Worm (Caenorhabditis elegans) whole organism, L2 larva: ENCODE data around the gene C53C11.5.

Source experiments
- C34F6.9 ChIP-seq: fragments of 150-350 bp; optimal IDR thresholded peaks from 2 replicates; lab custom pipeline; 2014; ENCODE audit warnings: missing biosample characterization, missing genetic modification characterization
- R02D3.7 ChIP-seq: fragments of 150-350 bp; optimal IDR thresholded peaks from 2 replicates; lab custom pipeline; 2014; ENCODE audit warnings: missing biosample characterization, missing genetic modification characterization
- Y55F3AM.14 ChIP-seq: fragments of 200-800 bp; sonication (Bioruptor generic); optimal IDR thresholded peaks from 2 replicates; lab custom pipeline; 2018; ENCODE audit warnings: mild to moderate bottlenecking, missing genetic modification characterization, missing compliant biosample characterization
- ZK546.5 ChIP-seq: sonication (generic microtip); optimal IDR thresholded peaks from 2 replicates; lab custom pipeline; 2017; ENCODE audit warnings: missing biosample characterization, missing genetic modification characterization
- alr-1 ChIP-seq: fragments of 150-350 bp; optimal IDR thresholded peaks from 2 replicates; lab custom pipeline; 2014; ENCODE audit warnings: missing biosample characterization, missing genetic modification characterization
- aly-2 ChIP-seq: fragments of 150-350 bp; optimal IDR thresholded peaks from 2 replicates; lab custom pipeline; 2014; ENCODE audit warnings: missing biosample characterization, missing genetic modification characterization
- blmp-1 ChIP-seq: sonication (generic microtip); optimal IDR thresholded peaks from 2 replicates; lab custom pipeline; 2017; ENCODE audit warnings: missing genetic modification characterization, mild to moderate bottlenecking, missing compliant biosample characterization, antibody characterized with exemption, moderate library complexity; ENCODE audit not compliant: insufficient read depth
- ceh-16 ChIP-seq: fragments of 150-350 bp; optimal IDR thresholded peaks from 2 replicates; lab custom pipeline; 2014; ENCODE audit warnings: missing biosample characterization, missing genetic modification characterization
- crh-2 ChIP-seq: sonication (generic microtip); optimal IDR thresholded peaks from 2 replicates; lab custom pipeline; 2017; ENCODE audit warnings: missing biosample characterization, missing genetic modification characterization
- elt-3 ChIP-seq: sonication (generic microtip); optimal IDR thresholded peaks from 2 replicates; lab custom pipeline; 2017; ENCODE audit warnings: missing biosample characterization, missing genetic modification characterization
- fos-1 ChIP-seq: fragments of 150-350 bp; optimal IDR thresholded peaks from 2 replicates; lab custom pipeline; 2014; ENCODE audit warnings: missing biosample characterization, missing genetic modification characterization
- gmeb-1 ChIP-seq: fragments of 150-350 bp; optimal IDR thresholded peaks from 2 replicates; lab custom pipeline; 2014; ENCODE audit warnings: missing biosample characterization, missing genetic modification characterization
- lin-11 ChIP-seq: fragments of 150-350 bp; sonication (generic microtip); optimal IDR thresholded peaks from 2 replicates; lab custom pipeline; 2014; ENCODE audit warnings: missing biosample characterization, missing genetic modification characterization, inconsistent platforms, mixed read lengths
- lin-13 ChIP-seq: fragments of 150-350 bp; optimal IDR thresholded peaks from 2 replicates; lab custom pipeline; 2014; ENCODE audit warnings: missing biosample characterization, missing genetic modification reagents, missing genetic modification characterization
- lin-39 ChIP-seq: fragments of 150-350 bp; optimal IDR thresholded peaks from 2 replicates; lab custom pipeline; 2014; ENCODE audit warnings: missing biosample characterization, missing genetic modification reagents, missing genetic modification characterization
- lsy-2 ChIP-seq, 2 experiments: fragments of 150-350 bp in 1 of 2; sonication (generic microtip) in 1 of 2; optimal IDR thresholded peaks; 2 replicates each; lab custom pipeline; 2014 to 2017; ENCODE audit warnings: missing biosample characterization in 2 of 2, missing genetic modification characterization in 2 of 2
- mab-5 ChIP-seq: fragments of 150-350 bp; optimal IDR thresholded peaks from 2 replicates; lab custom pipeline; 2014; ENCODE audit warnings: missing biosample characterization, missing genetic modification characterization
- mdl-1 ChIP-seq, 2 experiments: fragments of 150-350 bp in 1 of 2; sonication (generic microtip) in 1 of 2; optimal IDR thresholded peaks; 2 replicates each; lab custom pipeline; 2017; ENCODE audit warnings: missing biosample characterization in 2 of 2, missing genetic modification characterization in 2 of 2
- nhr-10 ChIP-seq: sonication (generic microtip); optimal IDR thresholded peaks from 2 replicates; lab custom pipeline; 2017; ENCODE audit warnings: missing biosample characterization, missing genetic modification characterization
- nhr-12 ChIP-seq: fragments of 150-350 bp; optimal IDR thresholded peaks from 2 replicates; lab custom pipeline; 2014; ENCODE audit warnings: missing biosample characterization, missing genetic modification characterization
- nhr-129 ChIP-seq: fragments of 150-350 bp; optimal IDR thresholded peaks from 2 replicates; lab custom pipeline; 2014; ENCODE audit warnings: missing biosample characterization, missing genetic modification characterization
- nhr-237 ChIP-seq: fragments of 150-350 bp; optimal IDR thresholded peaks from 2 replicates; lab custom pipeline; 2014; ENCODE audit warnings: missing biosample characterization, missing genetic modification characterization
- nhr-25 ChIP-seq: fragments of 150-350 bp; sonication (generic microtip); optimal IDR thresholded peaks from 3 replicates; lab custom pipeline; 2014; ENCODE audit warnings: missing biosample characterization, missing genetic modification characterization
- nhr-77 ChIP-seq: fragments of 150-350 bp; optimal IDR thresholded peaks from 2 replicates; lab custom pipeline; 2014; ENCODE audit warnings: missing biosample characterization, missing genetic modification characterization
- sem-4 ChIP-seq: fragments of 150-350 bp; optimal IDR thresholded peaks from 2 replicates; lab custom pipeline; 2014; ENCODE audit warnings: missing biosample characterization, missing genetic modification reagents, missing genetic modification characterization
- skn-1 ChIP-seq: sonication (generic microtip); optimal IDR thresholded peaks from 2 replicates; lab custom pipeline; 2017; ENCODE audit warnings: missing biosample characterization, missing genetic modification characterization
- sma-3 ChIP-seq: sonication (generic microtip); optimal IDR thresholded peaks from 2 replicates; lab custom pipeline; 2016; ENCODE audit warnings: missing genetic modification reagents, missing genetic modification characterization, missing compliant biosample characterization
- sma-9 ChIP-seq, 2 experiments: fragments of 150-350 bp in 1 of 2; sonication (generic microtip) in 1 of 2; optimal IDR thresholded peaks; 2 replicates each; lab custom pipeline; 2014 to 2016; ENCODE audit warnings: missing genetic modification characterization in 2 of 2, mild to moderate bottlenecking in 1 of 2, missing biosample characterization in 1 of 2, missing compliant biosample characterization in 1 of 2, missing genetic modification reagents in 1 of 2, moderate library complexity in 1 of 2
- snpc-4 ChIP-seq: fragments of 150-350 bp; optimal IDR thresholded peaks from 2 replicates; lab custom pipeline; 2014; ENCODE audit warnings: missing biosample characterization, missing genetic modification characterization
- zag-1 ChIP-seq: fragments of 150-350 bp; optimal IDR thresholded peaks from 2 replicates; lab custom pipeline; 2014; ENCODE audit warnings: missing biosample characterization, missing genetic modification characterization
- ztf-4 ChIP-seq: fragments of 150-350 bp; optimal IDR thresholded peaks from 2 replicates; lab custom pipeline; 2014; ENCODE audit warnings: missing biosample characterization, missing genetic modification characterization

Gene C53C11.5

DNA sequence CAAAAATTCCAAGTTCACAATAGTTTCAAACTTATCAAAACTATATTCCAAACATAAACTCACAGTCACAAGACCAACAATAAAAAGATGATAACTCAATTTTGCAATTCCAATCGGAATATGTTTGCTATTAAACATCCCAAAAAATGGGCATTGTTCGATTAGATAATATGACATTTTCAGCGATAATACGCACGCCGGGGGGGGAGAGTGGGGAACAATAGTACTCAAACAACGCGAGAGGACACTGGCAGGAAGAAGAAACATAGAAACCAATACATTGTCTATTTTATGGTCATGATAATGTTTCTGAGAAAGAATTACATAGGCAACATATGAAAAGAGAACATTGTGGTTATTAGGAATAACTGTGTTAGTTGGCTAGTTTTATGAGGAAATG lies 42.0 kb downstream of the C53C11.5 start:
- no peak for TF ChIP-seq lsy-2 (tag; optimal IDR thresholded peaks at IDR 0.05; lab: Kevin White, UChicago)
- TF ChIP-seq fos-1: peak; percentile 16
- TF ChIP-seq, all 48 proteins: peak for 1

DNA sequence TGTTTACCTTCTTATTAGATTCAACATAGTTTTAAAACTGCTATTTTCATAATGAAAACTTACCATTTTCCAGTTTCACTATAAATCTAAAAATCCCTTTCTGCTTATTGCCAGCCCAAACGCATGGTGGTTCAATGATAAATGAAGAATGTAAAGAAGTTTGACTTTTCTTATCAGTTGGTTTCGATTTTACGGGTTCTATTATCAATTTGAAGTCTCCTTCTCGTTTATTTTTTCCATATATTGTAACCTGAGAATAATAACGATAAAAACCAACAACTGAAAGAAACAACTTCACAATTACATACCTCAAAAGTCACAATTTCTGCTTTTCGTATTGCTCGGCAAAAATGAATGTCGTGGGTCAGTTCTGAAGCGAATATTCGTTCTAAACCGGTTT lies 45.1 kb downstream of the C53C11.5 start:
- no peak for TF ChIP-seq nhr-237
- peak; percentile 38 for TF ChIP-seq fos-1
- TF ChIP-seq sem-4 (tag; lab: Kevin White, UChicago): no peak
- TF ChIP-seq, all 48 proteins: peak for 1

ce11 chrX:17379675-17380074 lies 45.8 kb downstream of the C53C11.5 start, which contains the start of gene F10D7.10:
F10D7.10 (minus strand) TSS chrX:17379775.
- TF ChIP-seq ceh-16: no peak
- TF ChIP-seq nhr-25 (tag; lab: Kevin White, UChicago): no peak
- no peak for TF ChIP-seq R02D3.7 (tag; lab: Kevin White, UChicago)
- TF ChIP-seq nhr-10 (tag; lab: Kevin White, UChicago): no peak
- TF ChIP-seq sma-9 (GFP tag; optimal IDR thresholded peaks at IDR 0.05; lab: Kevin White, UChicago): no peak
- TF ChIP-seq sma-9 (tag; optimal IDR thresholded peaks at IDR 0.05; lab: Kevin White, UChicago): no peak
- no peak for TF ChIP-seq ztf-4
- TF ChIP-seq fos-1: no peak
- no peak for TF ChIP-seq mdl-1 (tag; optimal IDR thresholded peaks at IDR 0.05; lab: Kevin White, UChicago)
- TF ChIP-seq lin-13 (GFP tag; lab: Kevin White, UChicago): no peak

DNA sequence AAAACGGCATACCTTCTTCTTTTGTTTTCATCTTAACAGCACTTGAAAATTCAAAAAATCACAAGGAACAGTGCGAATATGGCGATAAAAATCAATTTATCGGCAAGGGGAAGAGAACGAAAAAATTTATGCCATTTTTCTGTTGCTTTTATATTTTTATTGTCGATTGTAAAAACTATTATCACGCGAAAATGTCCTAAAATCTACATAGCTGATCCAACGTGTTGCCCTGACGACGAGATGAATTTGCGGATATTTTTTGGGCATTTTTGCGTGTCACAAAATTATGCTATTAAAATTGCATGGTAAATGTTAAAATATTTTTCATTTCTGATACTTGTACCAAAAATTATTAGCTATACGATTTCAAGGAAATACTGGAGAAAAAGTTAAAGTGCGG lies 48.1 kb downstream of the C53C11.5 start, which contains the start of gene F10D7.4:
Gene F10D7.4, minus strand, starts transcription at position 101 of the 400 bp plus-strand sequence.
- TF ChIP-seq nhr-77 (tag; lab: Kevin White, UChicago): no peak
- no peak for TF ChIP-seq nhr-25 (tag; lab: Kevin White, UChicago)
- no peak for TF ChIP-seq elt-3 (tag; lab: Kevin White, UChicago)
- no peak for TF ChIP-seq lin-13 (GFP tag; lab: Kevin White, UChicago)
- no peak for TF ChIP-seq alr-1
- TF ChIP-seq nhr-237: no peak
- no peak for TF ChIP-seq zag-1 (tag; lab: Kevin White, UChicago)
- TF ChIP-seq sem-4 (tag; lab: Kevin White, UChicago): no peak
- TF ChIP-seq lin-39 (tag; lab: Kevin White, UChicago): no peak
- no peak for TF ChIP-seq blmp-1
- no peak for TF ChIP-seq snpc-4 (tag; lab: Kevin White, UChicago)
- TF ChIP-seq ZK546.5: no peak
- TF ChIP-seq R02D3.7 (tag; lab: Kevin White, UChicago): no peak
- no peak for TF ChIP-seq mab-5 (tag; lab: Kevin White, UChicago)
- TF ChIP-seq sma-3: no peak
- TF ChIP-seq aly-2 (tag; lab: Kevin White, UChicago): no peak
- no peak for TF ChIP-seq crh-2 (tag; lab: Kevin White, UChicago)
- TF ChIP-seq lin-11 (tag; lab: Kevin White, UChicago): no peak
- TF ChIP-seq gmeb-1 (tag; lab: Kevin White, UChicago): no peak
- TF ChIP-seq ztf-4: no peak
- TF ChIP-seq, all 48 proteins: peak for 0

DNA sequence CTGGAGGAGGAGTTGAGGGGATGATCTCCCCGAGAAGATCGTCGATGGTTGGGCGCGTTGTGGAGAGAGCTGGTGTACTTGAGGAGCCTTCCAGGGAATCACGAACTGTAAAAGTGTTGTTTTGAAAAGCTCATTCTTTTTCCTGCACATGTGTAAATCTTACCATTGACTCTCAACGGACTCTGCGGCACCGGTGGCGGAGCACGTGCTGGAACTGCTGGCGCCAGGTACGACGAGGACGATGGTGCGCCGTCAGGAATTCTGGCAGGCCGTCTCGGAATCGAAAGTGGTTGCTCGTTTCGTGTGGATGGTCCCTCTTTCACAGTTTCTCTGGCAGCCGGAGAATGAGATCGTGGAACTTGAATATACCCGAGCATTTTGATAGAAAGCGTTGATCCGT lies 50.5 kb downstream of the C53C11.5 start:
- no peak for TF ChIP-seq nhr-12 (tag; lab: Kevin White, UChicago)
- no peak for TF ChIP-seq skn-1 (tag; lab: Kevin White, UChicago)
- no peak for TF ChIP-seq nhr-77 (tag; lab: Kevin White, UChicago)
- TF ChIP-seq lin-11 (tag; lab: Kevin White, UChicago): no peak
- no peak for TF ChIP-seq Y55F3AM.14 (GFP tag; lab: Kevin White, UChicago)

- TF ChIP-seq sma-3 (no peak), sem-4 (tag; lab: Kevin White, UChicago) (no peak), ZK546.5 (no peak), nhr-129 (tag; lab: Kevin White, UChicago) (peak; percentile 83), C34F6.9 (tag; lab: Kevin White, UChicago) (no peak)
These were observed 51.2 kb downstream of the C53C11.5 start for ce11 chrX:17385102-17385501.
